Fruit fly (Drosophila melanogaster): Measurements from ENCODE around the gene CG31741.

CG31741 gene

dm6 chr2L:18121367-18122230, 37.5 kb downstream of the CG31741 start:
- TF ChIP-seq psq (optimal IDR thresholded peaks at IDR 0.05), result no peak
- TF ChIP-seq EcR (GFP tag; optimal IDR thresholded peaks at IDR 0.05), result no peak
- TF ChIP-seq Dll (optimal IDR thresholded peaks at IDR 0.05), result no peak
- no peak for TF ChIP-seq pan (optimal IDR thresholded peaks at IDR 0.05)
- TF ChIP-seq usp (GFP tag; optimal IDR thresholded peaks at IDR 0.05), result no peak
- TF ChIP-seq CG8478 (optimal IDR thresholded peaks at IDR 0.05), result no peak

- no peak for TF ChIP-seq psq (optimal IDR thresholded peaks at IDR 0.05)
- no peak for TF ChIP-seq pan (optimal IDR thresholded peaks at IDR 0.05)
- no peak for TF ChIP-seq CG8478 (optimal IDR thresholded peaks at IDR 0.05)
- TF ChIP-seq EcR (GFP tag; optimal IDR thresholded peaks at IDR 0.05), result no peak
- TF ChIP-seq Dll (optimal IDR thresholded peaks at IDR 0.05), result no peak
- no peak for TF ChIP-seq usp (GFP tag; optimal IDR thresholded peaks at IDR 0.05)
Measured at dm6 chr2L:18122231-18122551, 38.1 kb downstream of the CG31741 start.

dm6 chr2L:18122920-18123319, 38.9 kb downstream of the CG31741 start:
- no peak for TF ChIP-seq Dll (optimal IDR thresholded peaks at IDR 0.05)
- TF ChIP-seq CG8478 (optimal IDR thresholded peaks at IDR 0.05), result no peak
- TF ChIP-seq usp (GFP tag; optimal IDR thresholded peaks at IDR 0.05), result no peak
- TF ChIP-seq EcR (GFP tag; optimal IDR thresholded peaks at IDR 0.05), result no peak
- TF ChIP-seq psq (optimal IDR thresholded peaks at IDR 0.05), result no peak
- no peak for TF ChIP-seq pan (optimal IDR thresholded peaks at IDR 0.05)

dm6 chr2L:18125649-18126048, 41.6 kb downstream of the CG31741 start, which contains the start of gene Grl36b:
Gene Grl36b, minus strand, starts transcription at chr2L:18125749.
- no peak for TF ChIP-seq CG8478 (optimal IDR thresholded peaks at IDR 0.05)
- no peak for TF ChIP-seq Dll (optimal IDR thresholded peaks at IDR 0.05)
- no peak for TF ChIP-seq pan (optimal IDR thresholded peaks at IDR 0.05)
- TF ChIP-seq psq (optimal IDR thresholded peaks at IDR 0.05), result no peak
- no peak for TF ChIP-seq EcR (GFP tag; optimal IDR thresholded peaks at IDR 0.05)

- TF ChIP-seq psq (optimal IDR thresholded peaks at IDR 0.05), result no peak
- no peak for TF ChIP-seq EcR (GFP tag; optimal IDR thresholded peaks at IDR 0.05)
Measured at dm6 chr2L:18134615-18135014, 50.6 kb downstream of the CG31741 start.
